Fruit fly (Drosophila melanogaster) whole organism, wandering third instar larva: Measurements from ENCODE around the gene Ptp99A.
A peak's percentile ranks its signal among the peaks of the same experiment; 100 is the strongest.

ENCODE experiments used
- Dif ChIP-seq: fragments of 200-275, 200-300 bp; sonication (Bioruptor generic); optimal IDR thresholded peaks from 2 replicates; lab custom pipeline; 2018; ENCODE audit warnings: missing biosample characterization, missing genetic modification characterization; ENCODE audit not compliant: partially characterized antibody
- Jra ChIP-seq: sonication (Bioruptor generic); optimal IDR thresholded peaks from 2 replicates; lab custom pipeline; 2016; ENCODE audit warnings: missing biosample characterization, missing genetic modification characterization
- Sp1 ChIP-seq: fragments of 200-800 bp; sonication (Bioruptor generic); optimal IDR thresholded peaks from 3 replicates; lab custom pipeline; 2019; ENCODE audit warnings: missing biosample characterization, mild to moderate bottlenecking, missing genetic modification characterization, moderate library complexity
- Vsx2 ChIP-seq: fragments of 200-300, 225-300 bp; sonication (Bioruptor generic); optimal IDR thresholded peaks from 2 replicates; lab custom pipeline; 2018; ENCODE audit warnings: missing biosample characterization, missing genetic modification characterization; ENCODE audit not compliant: partially characterized antibody
- dl ChIP-seq, 2 experiments: fragments of 175-275, 200-275 bp in 1 of 2; fragments of 200-275 bp in 1 of 2; sonication (Bioruptor generic); optimal IDR thresholded peaks; lab custom pipeline; 2018; ENCODE audit warnings: mild to moderate bottlenecking in 2 of 2, missing biosample characterization in 2 of 2, missing genetic modification characterization in 2 of 2, moderate library complexity in 2 of 2; ENCODE audit not compliant: partially characterized antibody in 2 of 2, insufficient read depth in 1 of 2
- dmrt93B ChIP-seq: fragments of 200-800 bp; sonication (Bioruptor generic); optimal IDR thresholded peaks from 2 replicates; lab custom pipeline; 2018; ENCODE audit warnings: missing biosample characterization, mild to moderate bottlenecking, missing genetic modification characterization

Ptp99A gene

dm6 chr3R:29526565-29526964 lies 149.1 kb downstream of the Ptp99A start:
- TF ChIP-seq Dif (GFP tag; lab: Kevin White, UChicago), result peak; percentile 77
- peak; percentile 89 for TF ChIP-seq Vsx2
- peak in 1 of 2 experiments; percentile 9 for TF ChIP-seq dl (GFP tag; optimal IDR thresholded peaks at IDR 0.05; lab: Kevin White, UChicago; ENCODE audit: insufficient read depth in 1 of 2, partially characterized antibody in 2 of 2)
- no peak for TF ChIP-seq Jra (GFP tag; lab: Kevin White, UChicago)
- TF ChIP-seq Sp1 (GFP tag; lab: Kevin White, UChicago), result no peak
- no peak for TF ChIP-seq dmrt93B
